Worm (Caenorhabditis elegans): ENCODE measurements around the gene R05H10.7.

DNA sequence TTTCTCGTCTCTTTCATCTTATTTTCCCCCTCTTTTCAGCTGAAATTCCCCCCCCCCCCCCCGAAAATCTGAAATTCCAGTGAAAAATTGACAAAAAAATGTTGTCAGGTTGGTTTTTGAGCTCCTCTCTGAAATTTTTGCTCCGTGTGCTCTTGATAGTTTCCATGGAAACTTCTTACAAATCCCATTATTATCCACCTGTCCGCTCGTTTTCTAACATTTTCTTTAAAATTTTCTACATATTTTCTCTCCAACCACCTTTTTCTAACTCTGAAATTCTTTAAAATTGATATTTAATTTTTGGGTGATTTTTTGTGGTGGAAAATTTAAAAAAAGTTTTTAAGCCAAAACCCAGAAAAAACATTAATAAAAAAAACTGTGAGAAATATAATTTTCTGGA lies 11.3 kb downstream of the R05H10.7 start, which contains the start of gene gpx-2:
- TF ChIP-seq nhr-77 (tag; optimal IDR thresholded peaks at IDR 0.05) (no peak), lsy-2 (tag; optimal IDR thresholded peaks at IDR 0.05) (no peak), ztf-4 (tag; optimal IDR thresholded peaks at IDR 0.05) (no peak), lin-13 (GFP tag; optimal IDR thresholded peaks at IDR 0.05) (no peak), nhr-12 (tag; optimal IDR thresholded peaks at IDR 0.05) (no peak), unc-55 (GFP tag; optimal IDR thresholded peaks at IDR 0.05) (no peak), nhr-10 (tag; optimal IDR thresholded peaks at IDR 0.05) (no peak)

All from whole organism, L2 larva.